Worm (Caenorhabditis elegans) whole organism, young adult: Measurements from ENCODE around the gene perm-1.

Source experiments
- B0035.1 ChIP-seq: sonication (generic microtip); optimal IDR thresholded peaks from 2 replicates; lab custom pipeline; 2016; ENCODE audit warnings: missing genetic modification characterization, mild to moderate bottlenecking, missing compliant biosample characterization, missing genotype, missing genetic modification reagents
- B0261.1 ChIP-seq: sonication (generic microtip); optimal IDR thresholded peaks from 2 replicates; lab custom pipeline; 2016; ENCODE audit warnings: mild to moderate bottlenecking, missing genetic modification characterization, moderate library complexity, missing compliant biosample characterization
- B0336.3 ChIP-seq: fragments of 200-800 bp; sonication (Bioruptor generic); IDR thresholded peaks from 2 replicates; pipeline ENCODE4 v1.3.6; 2022; ENCODE audit warnings: missing genetic modification characterization, missing compliant biosample characterization
- F39B2.1 ChIP-seq: fragments of 200-800 bp; sonication (Bioruptor generic); IDR thresholded peaks from 2 replicates; pipeline ENCODE4 v1.3.6; 2022; ENCODE audit warnings: missing genetic modification reagents, missing genetic modification characterization, missing compliant biosample characterization
- F49E8.2 ChIP-seq: sonication (generic microtip); optimal IDR thresholded peaks from 3 replicates; lab custom pipeline; 2017; ENCODE audit warnings: missing genetic modification characterization, mild to moderate bottlenecking, missing compliant biosample characterization, antibody characterized with exemption, moderate library complexity; ENCODE audit not compliant: insufficient read depth
- F52B5.7 ChIP-seq: sonication (generic microtip); optimal IDR thresholded peaks from 2 replicates; lab custom pipeline; 2016; ENCODE audit warnings: mild to moderate bottlenecking, missing genetic modification characterization, missing compliant biosample characterization
- F55B11.4 ChIP-seq: sonication (generic microtip); optimal IDR thresholded peaks from 2 replicates; lab custom pipeline; 2016; ENCODE audit warnings: missing compliant biosample characterization, missing genetic modification characterization, borderline replicate concordance; ENCODE audit not compliant: insufficient read depth
- F57A8.1 ChIP-seq: fragments of 200-800 bp; sonication (Bioruptor generic); optimal IDR thresholded peaks from 2 replicates; lab custom pipeline; 2018; ENCODE audit warnings: mild to moderate bottlenecking, missing genetic modification characterization, moderate library complexity, missing compliant biosample characterization
- K11D2.4 ChIP-seq: fragments of 200-800 bp; sonication (Bioruptor generic); IDR thresholded peaks from 2 replicates; pipeline ENCODE4 v1.3.6; 2022; ENCODE audit warnings: missing genetic modification reagents, missing genetic modification characterization, missing compliant biosample characterization
- K12H6.12 ChIP-seq: fragments of 200-800 bp; sonication (Bioruptor generic); optimal IDR thresholded peaks from 2 replicates; lab custom pipeline; 2018; ENCODE audit warnings: mild to moderate bottlenecking, missing genetic modification characterization, missing compliant biosample characterization
- T07F8.4 ChIP-seq: sonication (generic microtip); optimal IDR thresholded peaks from 2 replicates; lab custom pipeline; 2016; ENCODE audit warnings: mild to moderate bottlenecking, missing genetic modification characterization, moderate library complexity, missing compliant biosample characterization
- Y53G8AR.9 ChIP-seq: fragments of 200-800 bp; sonication (Bioruptor generic); conservative IDR thresholded peaks from 2 replicates; pipeline ENCODE4 v1.3.6; 2022; ENCODE audit warnings: missing genetic modification reagents, missing genetic modification characterization, missing compliant biosample characterization
- Y79H2A.3 ChIP-seq: fragments of 200-800 bp; sonication (Bioruptor generic); conservative IDR thresholded peaks from 2 replicates; pipeline ENCODE4 v1.3.6; 2022; ENCODE audit warnings: missing genetic modification reagents, missing genetic modification characterization, missing compliant biosample characterization
- aptf-2 ChIP-seq: fragments of 200-800 bp; sonication (Bioruptor generic); conservative IDR thresholded peaks from 2 replicates; pipeline ENCODE4 v1.3.6; 2022; ENCODE audit warnings: missing genetic modification reagents, missing genetic modification characterization, missing compliant biosample characterization
- atf-7 ChIP-seq: sonication (generic microtip); optimal IDR thresholded peaks from 2 replicates; lab custom pipeline; 2017; ENCODE audit warnings: mild to moderate bottlenecking, missing genetic modification characterization, missing compliant biosample characterization
- attf-3 ChIP-seq: fragments of 200-800 bp; sonication (Bioruptor generic); conservative IDR thresholded peaks from 2 replicates; pipeline ENCODE4 v1.3.6; 2022; ENCODE audit warnings: missing genetic modification reagents, missing genetic modification characterization, missing compliant biosample characterization
- ccch-3 ChIP-seq: fragments of 200-800 bp; sonication (Bioruptor generic); optimal IDR thresholded peaks from 2 replicates; lab custom pipeline; 2018; ENCODE audit warnings: mild to moderate bottlenecking, missing genetic modification characterization, missing compliant biosample characterization
- cebp-1 ChIP-seq, 2 experiments: fragments of 200-800 bp in 1 of 2; sonication (Bioruptor generic) in 1 of 2; sonication (generic microtip) in 1 of 2; IDR thresholded peaks in 1 of 2; optimal IDR thresholded peaks in 1 of 2; 2 replicates each; pipeline versions ENCODE4 v1.3.6 to Lab custom; 2017 to 2022; ENCODE audit warnings: missing compliant biosample characterization in 2 of 2, missing genetic modification characterization in 2 of 2, mild to moderate bottlenecking in 1 of 2, missing genetic modification reagents in 1 of 2, moderate library complexity in 1 of 2
- dox-1 ChIP-seq: fragments of 200-800 bp; sonication (Bioruptor generic); IDR thresholded peaks from 2 replicates; pipeline ENCODE4 v1.3.6; 2022; ENCODE audit warnings: missing genetic modification reagents, missing genetic modification characterization, missing compliant biosample characterization
- dpl-1 ChIP-seq: fragments of 150-350 bp; optimal IDR thresholded peaks from 2 replicates; lab custom pipeline; 2014; ENCODE audit warnings: missing biosample characterization, missing genetic modification reagents, missing genetic modification characterization
- egl-44 ChIP-seq: fragments of 200-800 bp; sonication (Bioruptor generic); IDR thresholded peaks from 2 replicates; pipeline ENCODE4 v1.3.6; 2022; ENCODE audit warnings: missing genetic modification reagents, missing genetic modification characterization, missing compliant biosample characterization
- hlh-26 ChIP-seq: fragments of 200-800 bp; sonication (Bioruptor generic); conservative IDR thresholded peaks from 2 replicates; pipeline ENCODE4 v1.3.6; 2022; ENCODE audit warnings: missing genetic modification reagents, missing genetic modification characterization, missing compliant biosample characterization
- hrde-1 ChIP-seq: sonication (generic microtip); optimal IDR thresholded peaks from 2 replicates; lab custom pipeline; 2016; ENCODE audit warnings: missing genetic modification characterization, mild to moderate bottlenecking, missing compliant biosample characterization, moderate library complexity, missing genotype, missing genetic modification reagents, borderline replicate concordance
- hsf-1 ChIP-seq: fragments of 200-800 bp; sonication (Bioruptor generic); IDR thresholded peaks from 2 replicates; pipeline ENCODE4 v1.3.6; 2022; ENCODE audit warnings: missing genetic modification reagents, missing genetic modification characterization, missing compliant biosample characterization
- let-526 ChIP-seq: fragments of 200-800 bp; sonication (Bioruptor generic); IDR thresholded peaks from 2 replicates; pipeline ENCODE4 v1.3.6; 2022; ENCODE audit warnings: missing genetic modification reagents, missing genetic modification characterization, missing compliant biosample characterization
- lsl-1 ChIP-seq: fragments of 200-800 bp; sonication (Bioruptor generic); optimal IDR thresholded peaks from 2 replicates; lab custom pipeline; 2018; ENCODE audit warnings: mild to moderate bottlenecking, missing genetic modification characterization, moderate library complexity, missing compliant biosample characterization
- madf-10 ChIP-seq: sonication (generic microtip); optimal IDR thresholded peaks from 2 replicates; lab custom pipeline; 2016; ENCODE audit warnings: mild to moderate bottlenecking, missing genetic modification characterization, missing compliant biosample characterization
- mcd-1 ChIP-seq: fragments of 200-800 bp; sonication (Bioruptor generic); IDR thresholded peaks from 2 replicates; pipeline ENCODE4 v1.3.6; 2022; ENCODE audit warnings: missing genetic modification reagents, missing genetic modification characterization, missing compliant biosample characterization
- mes-4 ChIP-seq: sonication (generic microtip); optimal IDR thresholded peaks from 2 replicates; lab custom pipeline; 2016; ENCODE audit warnings: missing genotype, missing genetic modification characterization, missing compliant biosample characterization
- mxl-1 ChIP-seq: sonication (generic microtip); optimal IDR thresholded peaks from 2 replicates; lab custom pipeline; 2016; ENCODE audit warnings: missing genetic modification characterization, missing compliant biosample characterization
- nfya-1 ChIP-seq: sonication (generic microtip); optimal IDR thresholded peaks from 2 replicates; lab custom pipeline; 2017; ENCODE audit warnings: antibody characterized with exemption, missing compliant biosample characterization, missing genetic modification characterization, borderline replicate concordance; ENCODE audit not compliant: insufficient read depth
- nfyb-1 ChIP-seq: fragments of 200-800 bp; sonication (Bioruptor generic); IDR thresholded peaks from 2 replicates; pipeline ENCODE4 v1.3.6; 2022; ENCODE audit warnings: missing genetic modification reagents, missing genetic modification characterization, missing compliant biosample characterization
- pbrm-1 ChIP-seq: fragments of 200-800 bp; sonication (Bioruptor generic); IDR thresholded peaks from 2 replicates; pipeline ENCODE4 v1.3.6; 2022; ENCODE audit warnings: missing genetic modification reagents, missing genetic modification characterization, missing compliant biosample characterization
- repo-1 ChIP-seq: sonication (generic microtip); optimal IDR thresholded peaks from 2 replicates; lab custom pipeline; 2017; ENCODE audit warnings: mild to moderate bottlenecking, missing genetic modification characterization, missing compliant biosample characterization
- rpc-1 ChIP-seq, 2 experiments: fragments of 150-350 bp in 1 of 2; sonication (generic microtip) in 1 of 2; optimal IDR thresholded peaks; 2 replicates each; lab custom pipeline; 2014 to 2018; ENCODE audit warnings: missing biosample characterization in 1 of 2, missing genetic modification characterization in 1 of 2, missing genetic modification reagents in 1 of 2, missing genotype in 1 of 2
- sdz-38 ChIP-seq: sonication (generic microtip); optimal IDR thresholded peaks from 2 replicates; lab custom pipeline; 2016; ENCODE audit warnings: missing genotype, missing genetic modification characterization, missing compliant biosample characterization
- snpc-1.1 ChIP-seq: sonication (generic microtip); optimal IDR thresholded peaks from 2 replicates; lab custom pipeline; 2017; ENCODE audit warnings: missing genetic modification characterization, mild to moderate bottlenecking, missing compliant biosample characterization, antibody characterized with exemption, moderate library complexity, missing genotype, missing genetic modification reagents; ENCODE audit not compliant: insufficient read depth
- snpc-4 ChIP-seq, 5 experiments: fragments of 150-350 bp in 1 of 5; sonication (generic microtip) in 4 of 5; optimal IDR thresholded peaks; 2 replicates each; lab custom pipeline; 2014 to 2018; ENCODE audit warnings: missing genetic modification characterization in 5 of 5, missing biosample characterization in 3 of 5, antibody characterized with exemption in 2 of 5, mild to moderate bottlenecking in 2 of 5, missing compliant biosample characterization in 2 of 5, missing genotype in 2 of 5, moderate library complexity in 2 of 5, missing genetic modification reagents in 1 of 5
- sptf-2 ChIP-seq: fragments of 200-800 bp; sonication (Bioruptor generic); optimal IDR thresholded peaks from 2 replicates; lab custom pipeline; 2018; ENCODE audit warnings: mild to moderate bottlenecking, missing genetic modification characterization, missing compliant biosample characterization
- tlf-1 ChIP-seq: fragments of 200-800 bp; sonication (Bioruptor generic); optimal IDR thresholded peaks from 2 replicates; lab custom pipeline; 2018; ENCODE audit warnings: mild to moderate bottlenecking, missing genetic modification characterization, missing compliant biosample characterization
- unc-130 ChIP-seq: sonication (generic microtip); optimal IDR thresholded peaks from 2 replicates; lab custom pipeline; 2016; ENCODE audit warnings: missing genetic modification reagents, missing genetic modification characterization, missing compliant biosample characterization
- ztf-22 ChIP-seq: fragments of 200-800 bp; sonication (Bioruptor generic); optimal IDR thresholded peaks from 2 replicates; lab custom pipeline; 2018; ENCODE audit warnings: mild to moderate bottlenecking, missing genetic modification characterization, moderate library complexity, missing compliant biosample characterization

perm-1 gene

ce11 chrII:7858101-7858500, 22.5 kb upstream of the perm-1 start, which contains the start of gene sds-22:
Gene sds-22, plus strand, starts transcription at chrII:7858401.
- TF ChIP-seq F57A8.1 (GFP tag; lab: Kevin White, UChicago), result no peak
- TF ChIP-seq, all 124 proteins: peak for 0

DNA sequence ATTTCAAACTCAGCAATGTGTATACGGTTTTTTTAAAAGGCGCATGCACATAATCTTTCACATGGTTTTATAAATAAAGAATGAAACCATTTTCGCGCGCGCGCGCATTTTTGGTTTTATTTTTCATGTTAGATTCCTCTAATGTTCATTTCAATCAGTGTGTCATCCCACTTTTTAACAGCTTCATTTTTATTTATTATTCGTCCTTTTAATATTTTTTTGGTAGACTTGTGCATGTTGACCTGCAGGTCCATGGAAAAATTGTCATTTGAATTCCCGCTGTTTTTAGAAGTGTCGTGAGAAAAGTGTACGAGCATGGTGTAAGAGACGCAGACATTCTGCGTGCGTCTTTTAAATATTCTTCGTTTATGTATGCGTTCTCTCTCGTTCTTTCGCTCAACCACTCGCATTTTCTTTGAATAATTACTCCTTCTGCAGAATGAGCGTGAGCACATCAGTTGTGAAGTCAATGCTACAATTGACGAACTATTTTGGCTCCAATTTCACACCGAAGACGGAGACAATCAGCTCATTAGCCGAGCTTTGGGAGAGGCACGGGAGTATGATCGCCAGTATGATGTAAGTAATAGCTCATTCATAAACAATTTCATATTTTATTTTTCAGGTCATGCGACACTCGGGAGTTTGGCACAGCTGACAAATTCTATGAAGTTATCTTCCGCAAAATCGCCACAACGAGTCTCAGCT, 20.2 kb upstream of the perm-1 start, which contains the start of gene lin-5:
TSS of gene lin-5 (plus strand) at position 354 of the 708 bp plus-strand sequence.
- TF ChIP-seq hsf-1, result peak; percentile 78
- TF ChIP-seq F52B5.7 (tag; lab: Kevin White, UChicago), result no peak
- TF ChIP-seq tlf-1 (GFP tag; lab: Kevin White, UChicago), result peak; percentile 78
- no peak for TF ChIP-seq pbrm-1
- no peak for TF ChIP-seq repo-1
- TF ChIP-seq nfya-1 (tag; lab: Kevin White, UChicago), result no peak
- peak; percentile 77; the same call in 1 of the 2 replicates for TF ChIP-seq Y79H2A.3 (GFP tag; lab: Robert Waterston, UW)
- TF ChIP-seq madf-10, result no peak
- 0 out of 2 replicates have a peak, but pooled peaks have one; percentile 33 for TF ChIP-seq nfyb-1 (GFP tag; lab: Robert Waterston, UW)
- TF ChIP-seq B0336.3 (GFP tag; lab: Robert Waterston, UW), result peak; percentile 71; the same call in 1 of the 2 replicates
- TF ChIP-seq mcd-1, result peak; percentile 36; the same call in 1 of the 2 replicates
- no peak for TF ChIP-seq B0261.1 (tag; lab: Kevin White, UChicago)
- peak; percentile 70 for TF ChIP-seq attf-3 (GFP tag; lab: Robert Waterston, UW)
- TF ChIP-seq F55B11.4, result no peak
- TF ChIP-seq hlh-26 (GFP tag; lab: Robert Waterston, UW), result no peak
- no peak for TF ChIP-seq rpc-1 (optimal IDR thresholded peaks at IDR 0.05; lab: Kevin White, UChicago)
- no peak for TF ChIP-seq rpc-1 (tag; optimal IDR thresholded peaks at IDR 0.05; lab: Kevin White, UChicago)
- peak; percentile 77 for TF ChIP-seq F49E8.2 (tag; lab: Kevin White, UChicago)
- no peak for TF ChIP-seq snpc-4 (GFP tag; optimal IDR thresholded peaks at IDR 0.05; lab: Kevin White, UChicago)
- peak in 2 of 4 experiments; percentile 14 to 43 for TF ChIP-seq snpc-4 (tag; optimal IDR thresholded peaks at IDR 0.05; lab: Kevin White, UChicago)
- TF ChIP-seq mes-4, result no peak
- no peak for TF ChIP-seq F39B2.1 (GFP tag; lab: Robert Waterston, UW)
- no peak for TF ChIP-seq B0035.1 (tag; lab: Kevin White, UChicago)
- TF ChIP-seq atf-7 (tag; lab: Kevin White, UChicago), result no peak
- TF ChIP-seq K11D2.4 (GFP tag; lab: Robert Waterston, UW), result no peak
- TF ChIP-seq unc-130 (GFP tag; lab: Kevin White, UChicago), result peak; percentile 82
- no peak for TF ChIP-seq snpc-1.1 (tag; lab: Kevin White, UChicago)
- no peak for TF ChIP-seq cebp-1 (GFP tag; IDR thresholded peaks at IDR 0.05; lab: Robert Waterston, UW)
- peak; percentile 13 for TF ChIP-seq cebp-1 (tag; optimal IDR thresholded peaks at IDR 0.05; lab: Kevin White, UChicago)
- TF ChIP-seq ztf-22 (GFP tag; lab: Kevin White, UChicago), result no peak
- no peak for TF ChIP-seq egl-44 (GFP tag; lab: Robert Waterston, UW)
- no peak for TF ChIP-seq T07F8.4 (tag; lab: Kevin White, UChicago)
- peak; percentile 93 for TF ChIP-seq lsl-1 (GFP tag; lab: Kevin White, UChicago)
- TF ChIP-seq hrde-1 (tag; lab: Kevin White, UChicago), result peak; percentile 8
- TF ChIP-seq Y53G8AR.9, result peak; percentile 73; the same call in 1 of the 2 replicates
- no peak for TF ChIP-seq let-526 (GFP tag; lab: Robert Waterston, UW)
- no peak for TF ChIP-seq sdz-38 (tag; lab: Kevin White, UChicago)
- TF ChIP-seq dpl-1 (GFP tag; lab: Kevin White, UChicago), result peak; percentile 80
- no peak for TF ChIP-seq mxl-1
- no peak for TF ChIP-seq aptf-2 (GFP tag; lab: Robert Waterston, UW)
- no peak for TF ChIP-seq sptf-2 (GFP tag; lab: Kevin White, UChicago)
- TF ChIP-seq ccch-3 (GFP tag; lab: Kevin White, UChicago), result no peak
- no peak for TF ChIP-seq K12H6.12 (tag; lab: Kevin White, UChicago)
- peak; percentile 76 for TF ChIP-seq dox-1 (GFP tag; lab: Robert Waterston, UW)
